Fruit fly (Drosophila melanogaster) whole organism, pupa: ENCODE data around the gene Dic61B.

Experiments used
- CG10348 ChIP-seq: fragments of 200-800 bp; sonication (Bioruptor generic); IDR thresholded peaks from 2 replicates; pipeline ENCODE4 v1.3.6; 2022; ENCODE audit warnings: missing biosample characterization, missing genetic modification characterization
- CG14655 ChIP-seq: fragments of 200-800 bp; sonication (Bioruptor generic); optimal IDR thresholded peaks from 3 replicates; lab custom pipeline; 2017; ENCODE audit warnings: mild to moderate bottlenecking, missing biosample characterization, missing genetic modification reagents, missing genetic modification characterization
- CG15710 ChIP-seq: fragments of 200-800 bp; sonication (Bioruptor generic); optimal IDR thresholded peaks from 2 replicates; lab custom pipeline; 2018; ENCODE audit warnings: missing biosample characterization, mild to moderate bottlenecking, missing genetic modification characterization, moderate library complexity
- CG4496 ChIP-seq: fragments of 200-800 bp; sonication (Bioruptor generic); IDR thresholded peaks from 3 replicates; pipeline ENCODE4 v1.3.6; 2022; ENCODE audit warnings: missing biosample characterization, missing genetic modification characterization
- CG8159 ChIP-seq: fragments of 200-800 bp; sonication (Bioruptor generic); optimal IDR thresholded peaks from 3 replicates; lab custom pipeline; 2018; ENCODE audit warnings: missing biosample characterization, mild to moderate bottlenecking, missing genetic modification characterization, moderate library complexity
- CG9948 ChIP-seq: fragments of 200-800 bp; sonication (Bioruptor generic); optimal IDR thresholded peaks from 2 replicates; lab custom pipeline; 2018; ENCODE audit warnings: missing biosample characterization, mild to moderate bottlenecking, missing genetic modification characterization, moderate library complexity
- Snoo ChIP-seq: fragments of 200-800 bp; sonication (Bioruptor generic); optimal IDR thresholded peaks from 3 replicates; lab custom pipeline; 2017; ENCODE audit warnings: missing biosample characterization, mild to moderate bottlenecking, missing genetic modification characterization, inconsistent platforms
- gl ChIP-seq: fragments of 200-800 bp; sonication (Bioruptor generic); optimal IDR thresholded peaks from 2 replicates; lab custom pipeline; 2018; ENCODE audit warnings: missing biosample characterization, mild to moderate bottlenecking, missing genetic modification characterization

- TF ChIP-seq CG15710 (no peak), CG4496 (no peak), CG9948 (tag; lab: Kevin White, UChicago) (no peak), gl (no peak), CG8159 (no peak), Snoo (tag; lab: Kevin White, UChicago) (no peak), CG10348 (GFP tag; lab: Robert Waterston, UW) (no peak), CG14655 (GFP tag; lab: Kevin White, UChicago) (no peak)
Measured at dm6 chr3L:136591-137280, 15.7 kb downstream of the Dic61B start.
